Worm (Caenorhabditis elegans) whole organism, early embryonic: ENCODE measurements around the gene K08F9.1.

Source experiments
- ama-1 ChIP-seq: fragments of 150-350 bp; optimal IDR thresholded peaks from 2 replicates; lab custom pipeline; 2014
- flt-1 ChIP-seq: fragments of 200-800 bp; sonication (Bioruptor generic); IDR thresholded peaks from 2 replicates; pipeline ENCODE4 v1.3.6; 2022; ENCODE audit warnings: missing genetic modification characterization, missing compliant biosample characterization
- scrt-1 ChIP-seq: fragments of 200-800 bp; sonication (Bioruptor generic); IDR thresholded peaks from 2 replicates; pipeline ENCODE4 v1.3.6; 2022; ENCODE audit warnings: missing genetic modification characterization, missing compliant biosample characterization

DNA sequence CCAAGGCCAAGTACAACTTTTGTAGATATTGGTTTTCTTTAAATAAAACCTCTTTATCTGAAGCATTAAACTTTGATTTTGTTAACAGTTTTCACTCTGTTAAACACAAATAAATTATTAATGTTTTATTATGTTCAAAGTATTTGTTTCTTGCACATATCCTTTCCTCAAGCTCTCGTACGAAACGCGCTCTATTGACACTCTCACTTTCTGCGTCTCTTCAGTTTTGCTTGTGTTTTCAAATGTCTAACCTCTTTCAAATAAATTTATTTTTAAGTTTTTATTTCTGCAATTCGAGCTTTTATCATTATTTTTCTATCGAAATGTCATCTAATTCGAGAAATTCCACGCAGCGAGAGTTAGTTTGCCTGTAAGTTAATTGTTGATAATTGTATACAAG lies 613 bp upstream of the K08F9.1 start, which contains the start of gene K08F9.4:
- TF ChIP-seq flt-1 (GFP tag; lab: Robert Waterston, UW) (no peak), scrt-1 (GFP tag; lab: Robert Waterston, UW) (no peak), ama-1 (lab: Kevin White, UChicago) (no peak)
